Fruit fly (Drosophila melanogaster): ENCODE results near the gene CG4829.

- TF ChIP-seq fru (GFP tag; optimal IDR thresholded peaks at IDR 0.05): no peak
- TF ChIP-seq jim (GFP tag; optimal IDR thresholded peaks at IDR 0.05): no peak
- TF ChIP-seq N (GFP tag; optimal IDR thresholded peaks at IDR 0.05): no peak
- no peak for TF ChIP-seq tai (GFP tag; optimal IDR thresholded peaks at IDR 0.05)
- TF ChIP-seq OdsH (GFP tag; optimal IDR thresholded peaks at IDR 0.05): no peak
- TF ChIP-seq sage (GFP tag; optimal IDR thresholded peaks at IDR 0.05): no peak
- no peak for TF ChIP-seq pan (optimal IDR thresholded peaks at IDR 0.05)
- no peak for TF ChIP-seq rgr (GFP tag; optimal IDR thresholded peaks at IDR 0.05)
- TF ChIP-seq ey (GFP tag; optimal IDR thresholded peaks at IDR 0.05): no peak
- no peak for TF ChIP-seq Mio (GFP tag; optimal IDR thresholded peaks at IDR 0.05)
- TF ChIP-seq usp (GFP tag; optimal IDR thresholded peaks at IDR 0.05): no peak
- TF ChIP-seq Vsx2 (GFP tag; optimal IDR thresholded peaks at IDR 0.05; ENCODE audit: partially characterized antibody): no peak
These were observed 56.1 kb downstream of the CG4829 start for dm6 chrX:16867622-16868021.
